Worm (Caenorhabditis elegans) whole organism, L4/young adult: ENCODE results near the gene T22D1.5.

Experiments
- W03F9.2 ChIP-seq: fragments of 150-350 bp; optimal IDR thresholded peaks from 2 replicates; lab custom pipeline; 2014; ENCODE audit warnings: missing biosample characterization, missing genetic modification characterization
- him-1 ChIP-seq: sonication (generic microtip); optimal IDR thresholded peaks from 2 replicates; lab custom pipeline; 2016; ENCODE audit warnings: missing genotype, missing genetic modification reagents, missing genetic modification characterization, missing compliant biosample characterization

ce11 chrIV:6951259-6951658 is 47.5 kb downstream of the T22D1.5 start:
- TF ChIP-seq W03F9.2 (tag; lab: Kevin White, UChicago), result no peak
- no peak for TF ChIP-seq him-1 (tag; lab: Kevin White, UChicago)
